Worm (Caenorhabditis elegans) whole organism, young adult: ENCODE results near the gene fipr-21.

Experiments
- B0336.3 ChIP-seq: fragments of 200-800 bp; sonication (Bioruptor generic); IDR thresholded peaks from 2 replicates; pipeline ENCODE4 v1.3.6; 2022; ENCODE audit warnings: missing genetic modification characterization, missing compliant biosample characterization
- F39B2.1 ChIP-seq: fragments of 200-800 bp; sonication (Bioruptor generic); IDR thresholded peaks from 2 replicates; pipeline ENCODE4 v1.3.6; 2022; ENCODE audit warnings: missing genetic modification reagents, missing genetic modification characterization, missing compliant biosample characterization
- F52B5.7 ChIP-seq: sonication (generic microtip); optimal IDR thresholded peaks from 2 replicates; lab custom pipeline; 2016; ENCODE audit warnings: mild to moderate bottlenecking, missing genetic modification characterization, missing compliant biosample characterization
- Y95B8A.8 ChIP-seq: fragments of 200-800 bp; sonication (Bioruptor generic); IDR thresholded peaks from 2 replicates; pipeline ENCODE4 v1.3.6; 2022; ENCODE audit warnings: missing genetic modification reagents, missing genetic modification characterization, missing compliant biosample characterization
- attf-5 ChIP-seq: fragments of 200-800 bp; sonication (Bioruptor generic); optimal IDR thresholded peaks from 2 replicates; lab custom pipeline; 2018; ENCODE audit warnings: mild to moderate bottlenecking, missing genetic modification characterization, missing compliant biosample characterization
- chd-7 ChIP-seq: sonication (generic microtip); optimal IDR thresholded peaks from 2 replicates; lab custom pipeline; 2016; ENCODE audit warnings: mild to moderate bottlenecking, missing genetic modification characterization, moderate library complexity, missing compliant biosample characterization
- lir-1 ChIP-seq: fragments of 200-800 bp; sonication (Bioruptor generic); conservative IDR thresholded peaks from 2 replicates; pipeline ENCODE4 v1.3.6; 2022; ENCODE audit warnings: missing genetic modification reagents, missing genetic modification characterization, missing compliant biosample characterization
- mes-4 ChIP-seq: sonication (generic microtip); optimal IDR thresholded peaks from 2 replicates; lab custom pipeline; 2016; ENCODE audit warnings: missing genotype, missing genetic modification characterization, missing compliant biosample characterization
- pha-4 ChIP-seq: fragments of 150-350 bp; sonication (generic microtip); optimal IDR thresholded peaks from 2 replicates; lab custom pipeline; 2014; ENCODE audit warnings: missing biosample characterization, missing genetic modification reagents, missing genetic modification characterization
- rpc-1 ChIP-seq, 2 experiments: fragments of 150-350 bp in 1 of 2; sonication (generic microtip) in 1 of 2; optimal IDR thresholded peaks; 2 replicates each; lab custom pipeline; 2014 to 2018; ENCODE audit warnings: missing biosample characterization in 1 of 2, missing genetic modification characterization in 1 of 2, missing genetic modification reagents in 1 of 2, missing genotype in 1 of 2
- snpc-4 ChIP-seq, 5 experiments: fragments of 150-350 bp in 1 of 5; sonication (generic microtip) in 4 of 5; optimal IDR thresholded peaks; 2 replicates each; lab custom pipeline; 2014 to 2018; ENCODE audit warnings: missing genetic modification characterization in 5 of 5, missing biosample characterization in 3 of 5, antibody characterized with exemption in 2 of 5, mild to moderate bottlenecking in 2 of 5, missing compliant biosample characterization in 2 of 5, missing genotype in 2 of 5, moderate library complexity in 2 of 5, missing genetic modification reagents in 1 of 5
- tlf-1 ChIP-seq: fragments of 200-800 bp; sonication (Bioruptor generic); optimal IDR thresholded peaks from 2 replicates; lab custom pipeline; 2018; ENCODE audit warnings: mild to moderate bottlenecking, missing genetic modification characterization, missing compliant biosample characterization
- unc-130 ChIP-seq: sonication (generic microtip); optimal IDR thresholded peaks from 2 replicates; lab custom pipeline; 2016; ENCODE audit warnings: missing genetic modification reagents, missing genetic modification characterization, missing compliant biosample characterization

DNA sequence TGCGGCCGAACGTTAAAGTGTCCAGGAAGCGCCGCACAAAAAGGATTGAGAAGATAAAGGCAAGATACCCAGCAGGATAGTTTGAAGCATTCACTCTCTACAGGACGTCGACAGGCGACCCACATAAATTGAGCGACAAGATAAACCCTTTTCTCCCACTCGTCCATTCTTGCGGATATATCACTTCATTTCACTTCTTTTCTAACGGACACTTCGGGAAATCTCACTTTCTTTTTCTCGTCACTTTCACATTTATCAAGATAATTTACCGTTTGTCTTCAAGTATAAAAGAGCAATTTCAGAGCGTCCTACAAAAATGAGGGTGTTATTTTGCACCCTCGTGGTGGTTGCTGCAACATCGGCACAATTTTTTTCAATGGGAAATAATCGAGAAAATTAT is 13.2 kb downstream of the fipr-21 start, which contains the start of gene R07E3.6:
- no peak for TF ChIP-seq chd-7 (tag; lab: Kevin White, UChicago)
- no peak for TF ChIP-seq F39B2.1 (GFP tag; lab: Robert Waterston, UW)
- no peak for TF ChIP-seq snpc-4 (GFP tag; optimal IDR thresholded peaks at IDR 0.05; lab: Kevin White, UChicago)
- TF ChIP-seq snpc-4 (tag; optimal IDR thresholded peaks at IDR 0.05; lab: Kevin White, UChicago): no peak
- TF ChIP-seq rpc-1 (optimal IDR thresholded peaks at IDR 0.05; lab: Kevin White, UChicago): no peak
- TF ChIP-seq rpc-1 (tag; optimal IDR thresholded peaks at IDR 0.05; lab: Kevin White, UChicago): no peak
- no peak for TF ChIP-seq mes-4
- no peak for TF ChIP-seq tlf-1 (GFP tag; lab: Kevin White, UChicago)
- no peak for TF ChIP-seq F52B5.7 (tag; lab: Kevin White, UChicago)
- no peak for TF ChIP-seq lir-1 (GFP tag; lab: Robert Waterston, UW)
- no peak for TF ChIP-seq Y95B8A.8
- no peak for TF ChIP-seq attf-5 (GFP tag; lab: Kevin White, UChicago)
- TF ChIP-seq B0336.3 (GFP tag; lab: Robert Waterston, UW): no peak
- TF ChIP-seq pha-4 (tag; lab: Kevin White, UChicago): no peak
- TF ChIP-seq unc-130 (GFP tag; lab: Kevin White, UChicago): no peak
